Worm (Caenorhabditis elegans): Measurements from ENCODE around the gene fbxc-52.

The fbxc-52 gene

ce11 chrII:3716455-3716854, 606 bp upstream of the fbxc-52 start, which contains the start of gene srh-99:
srh-99 (minus strand) TSS chrII:3716555.
- no peak for TF ChIP-seq mbf-1 (tag; optimal IDR thresholded peaks at IDR 0.05)

DNA sequence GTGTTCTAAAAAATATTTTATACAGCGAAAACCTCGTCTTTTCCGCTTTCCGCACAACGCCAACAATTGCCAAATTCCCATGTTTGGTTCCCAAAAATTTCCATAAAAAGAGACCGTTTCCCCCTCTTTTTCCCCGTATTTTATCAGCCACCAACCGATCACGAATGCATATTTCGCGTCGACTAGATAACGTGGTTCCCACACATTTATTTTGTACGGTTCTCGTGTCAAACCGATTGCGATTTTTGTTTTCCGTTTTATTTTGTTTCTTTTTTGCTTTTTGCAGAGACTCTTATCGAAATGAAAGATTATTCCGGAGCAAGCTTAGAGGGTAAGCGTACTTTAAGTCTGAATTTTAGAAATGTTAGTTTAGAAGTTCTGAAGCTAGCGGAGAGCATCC, 4.0 kb downstream of the fbxc-52 start, which contains the start of gene C46E10.3:
TSS of gene C46E10.3 (plus strand) at position 301 of the 400 bp plus-strand sequence.
- TF ChIP-seq nhr-25 (tag; optimal IDR thresholded peaks at IDR 0.05) (no peak), nhr-10 (tag; optimal IDR thresholded peaks at IDR 0.05) (no peak), sma-3 (GFP tag; optimal IDR thresholded peaks at IDR 0.05) (no peak), nhr-21 (tag; optimal IDR thresholded peaks at IDR 0.05) (no peak)

DNA sequence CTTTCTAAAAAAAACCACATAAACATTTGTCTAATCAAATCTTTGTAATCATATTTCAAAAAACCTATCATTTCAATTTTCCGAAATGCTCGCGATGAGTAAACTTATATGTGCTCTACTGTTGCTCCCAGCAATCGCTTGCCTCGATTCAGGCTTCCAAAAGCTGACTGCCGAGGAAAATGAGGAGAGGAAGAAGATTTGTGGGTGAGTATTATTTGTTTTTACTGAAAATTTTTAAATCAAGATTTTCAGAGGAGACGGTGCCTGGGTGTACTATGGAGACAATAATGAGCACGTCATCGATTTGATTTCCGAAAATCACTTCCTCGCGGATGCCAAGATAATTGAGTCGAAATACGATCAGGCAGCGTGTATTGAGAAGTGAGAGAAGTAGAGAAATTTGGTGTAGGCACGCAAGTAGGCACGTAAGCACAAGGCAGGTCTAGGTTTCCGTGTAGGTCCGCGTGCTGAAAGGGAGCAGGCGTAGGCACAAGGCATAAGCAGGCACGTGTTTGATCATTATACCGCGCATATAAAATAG, 7.2 kb downstream of the fbxc-52 start, which contains the start of gene C46E10.1:
TSS of gene C46E10.1 (plus strand) at position 51 of the 541 bp plus-strand sequence.
- TF ChIP-seq nhr-237 (tag; optimal IDR thresholded peaks at IDR 0.05) (no peak), unc-39 (tag; optimal IDR thresholded peaks at IDR 0.05) (no peak), ZK546.5 (tag; optimal IDR thresholded peaks at IDR 0.05) (no peak)

DNA sequence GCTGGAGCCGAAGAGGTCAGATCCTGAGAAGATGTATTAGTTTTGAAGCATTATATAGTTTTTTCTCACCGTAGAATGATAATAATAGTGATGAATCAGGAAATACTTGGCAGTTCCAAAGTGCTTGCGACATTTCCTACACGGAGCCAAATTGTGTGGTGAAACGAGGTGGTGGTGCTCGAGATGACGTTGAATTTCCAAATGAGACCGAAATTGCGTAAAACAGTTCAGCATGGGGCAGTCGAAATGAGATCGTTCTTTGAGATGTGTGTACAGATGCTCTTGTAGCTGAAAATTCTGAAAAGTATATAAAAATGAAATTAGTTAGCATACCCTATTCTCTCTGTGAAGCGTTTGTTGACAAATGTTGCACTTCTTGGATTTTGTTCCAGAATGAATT, 10.9 kb downstream of the fbxc-52 start, which contains the start of gene C46E10.8:
TSS of gene C46E10.8 (minus strand) at position 101 of the 400 bp plus-strand sequence.
- no peak for TF ChIP-seq lin-11 (tag; optimal IDR thresholded peaks at IDR 0.05)

DNA sequence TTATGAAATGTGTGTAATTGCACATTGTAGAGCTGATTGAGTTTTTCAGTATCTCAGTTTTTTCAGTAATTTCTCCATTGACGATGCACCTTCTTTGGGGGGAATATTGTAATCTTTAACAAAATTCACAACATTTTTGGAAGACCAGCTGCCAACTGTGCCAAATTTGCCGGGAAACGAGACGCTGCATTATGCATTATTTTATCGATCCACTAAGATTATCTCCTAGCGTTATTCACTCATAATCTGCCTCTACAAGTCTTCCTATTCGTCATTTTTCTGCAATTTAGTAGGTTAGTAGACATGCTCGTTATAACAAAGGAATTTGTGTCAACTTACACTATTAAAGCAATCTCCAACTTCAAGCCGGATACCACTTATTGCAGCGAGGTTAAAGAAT, 14.7 kb downstream of the fbxc-52 start, which contains the start of the genes sdz-12 and bath-31:
TSS of gene sdz-12 (minus strand) at position 101 of the 400 bp plus-strand sequence.
TSS of gene bath-31 (plus strand) at position 251 of the 400 bp plus-strand sequence.
- no peak for TF ChIP-seq fos-1 (tag; optimal IDR thresholded peaks at IDR 0.05)
- no peak for TF ChIP-seq ZK546.5 (tag; optimal IDR thresholded peaks at IDR 0.05)
- TF ChIP-seq unc-55 (GFP tag; optimal IDR thresholded peaks at IDR 0.05): no peak
- no peak for TF ChIP-seq sma-3 (GFP tag; optimal IDR thresholded peaks at IDR 0.05)
- TF ChIP-seq mdl-1 (tag; optimal IDR thresholded peaks at IDR 0.05): no peak
- no peak for TF ChIP-seq sem-4 (tag; optimal IDR thresholded peaks at IDR 0.05)
- no peak for TF ChIP-seq lin-13 (GFP tag; optimal IDR thresholded peaks at IDR 0.05)
- no peak for TF ChIP-seq nhr-11 (tag; optimal IDR thresholded peaks at IDR 0.05)

- no peak for TF ChIP-seq lin-39 (tag; optimal IDR thresholded peaks at IDR 0.05)
- no peak for TF ChIP-seq alr-1 (tag; optimal IDR thresholded peaks at IDR 0.05)
- no peak for TF ChIP-seq sma-3 (GFP tag; optimal IDR thresholded peaks at IDR 0.05)
- TF ChIP-seq ZK546.5 (tag; optimal IDR thresholded peaks at IDR 0.05): no peak
- no peak for TF ChIP-seq ama-1 (optimal IDR thresholded peaks at IDR 0.05)
- no peak for TF ChIP-seq fos-1 (tag; optimal IDR thresholded peaks at IDR 0.05)
- TF ChIP-seq nhr-237 (tag; optimal IDR thresholded peaks at IDR 0.05): no peak
- TF ChIP-seq unc-62 (GFP tag; optimal IDR thresholded peaks at IDR 0.05): no peak
- no peak for TF ChIP-seq ztf-4 (tag; optimal IDR thresholded peaks at IDR 0.05)
- TF ChIP-seq sem-4 (tag; optimal IDR thresholded peaks at IDR 0.05): no peak
- no peak for TF ChIP-seq gmeb-1 (tag; optimal IDR thresholded peaks at IDR 0.05)
- no peak for TF ChIP-seq C34F6.9 (tag; optimal IDR thresholded peaks at IDR 0.05)
- no peak for TF ChIP-seq ztf-11 (tag; optimal IDR thresholded peaks at IDR 0.05)
- TF ChIP-seq snpc-4 (tag; optimal IDR thresholded peaks at IDR 0.05): no peak
- TF ChIP-seq mab-5 (tag; optimal IDR thresholded peaks at IDR 0.05): no peak
- TF ChIP-seq ztf-1 (GFP tag; conservative IDR thresholded peaks at IDR 0.05): no peak
- no peak for TF ChIP-seq nhr-129 (tag; optimal IDR thresholded peaks at IDR 0.05)
Measured at ce11 chrII:3736893-3737375, 19.9 kb downstream of the fbxc-52 start, which contains the start of gene F12E12.6. F12E12.6 (minus strand) TSS chrII:3736943.

ce11 chrII:3739647-3740046, 22.6 kb downstream of the fbxc-52 start, which contains the start of gene F12E12.2:
F12E12.2 (plus strand) TSS chrII:3739947.
- TF ChIP-seq nhr-10 (tag; optimal IDR thresholded peaks at IDR 0.05): no peak
- TF ChIP-seq lin-13 (GFP tag; optimal IDR thresholded peaks at IDR 0.05): no peak
- no peak for TF ChIP-seq unc-62 (GFP tag; optimal IDR thresholded peaks at IDR 0.05)
- TF ChIP-seq ztf-11 (tag; optimal IDR thresholded peaks at IDR 0.05): no peak
- TF ChIP-seq nhr-6 (tag; optimal IDR thresholded peaks at IDR 0.05): no peak

Measured in whole organism, L2 larva.